Worm (Caenorhabditis elegans) whole organism, early embryonic: ENCODE measurements around the gene srx-41.

Experiments
- B0310.2 ChIP-seq: sonication (generic microtip); optimal IDR thresholded peaks from 2 replicates; lab custom pipeline; 2016; ENCODE audit warnings: mild to moderate bottlenecking, missing genetic modification characterization, missing compliant biosample characterization
- F13C5.2 ChIP-seq: sonication (generic microtip); optimal IDR thresholded peaks from 2 replicates; lab custom pipeline; 2017; ENCODE audit warnings: mild to moderate bottlenecking, missing genetic modification characterization, inconsistent platforms, missing compliant biosample characterization
- aly-1 ChIP-seq: sonication (generic microtip); optimal IDR thresholded peaks from 2 replicates; lab custom pipeline; 2016; ENCODE audit warnings: missing genetic modification characterization, missing compliant biosample characterization
- ama-1 ChIP-seq: fragments of 150-350 bp; optimal IDR thresholded peaks from 2 replicates; lab custom pipeline; 2014
- ceh-13 ChIP-seq: fragments of 200-800 bp; sonication (Bioruptor generic); optimal IDR thresholded peaks from 2 replicates; lab custom pipeline; 2018; ENCODE audit warnings: mild to moderate bottlenecking, missing genetic modification characterization, missing compliant biosample characterization
- ceh-36 ChIP-seq: sonication (generic microtip); optimal IDR thresholded peaks from 2 replicates; lab custom pipeline; 2016; ENCODE audit warnings: missing genetic modification characterization, inconsistent platforms, missing compliant biosample characterization
- ets-7 ChIP-seq: sonication (generic microtip); optimal IDR thresholded peaks from 2 replicates; lab custom pipeline; 2016; ENCODE audit warnings: missing genotype, missing genetic modification characterization, missing compliant biosample characterization
- flt-1 ChIP-seq: fragments of 200-800 bp; sonication (Bioruptor generic); IDR thresholded peaks from 2 replicates; pipeline ENCODE4 v1.3.6; 2022; ENCODE audit warnings: missing genetic modification characterization, missing compliant biosample characterization
- hmbx-1 ChIP-seq: sonication (generic microtip); optimal IDR thresholded peaks from 2 replicates; lab custom pipeline; 2016; ENCODE audit warnings: mild to moderate bottlenecking, missing genetic modification characterization, missing compliant biosample characterization
- hmg-4 ChIP-seq: fragments of 200-800 bp; sonication (Bioruptor generic); optimal IDR thresholded peaks from 2 replicates; lab custom pipeline; 2018; ENCODE audit warnings: mild to moderate bottlenecking, missing genetic modification characterization, missing compliant biosample characterization
- hnd-1 ChIP-seq: sonication (generic microtip); optimal IDR thresholded peaks from 2 replicates; lab custom pipeline; 2016; ENCODE audit warnings: missing genetic modification characterization, missing compliant biosample characterization
- pes-1 ChIP-seq: fragments of 200-800 bp; sonication (Bioruptor generic); IDR thresholded peaks from 2 replicates; pipeline ENCODE4 v1.3.6; 2022; ENCODE audit warnings: missing genetic modification reagents, missing genetic modification characterization, missing compliant biosample characterization
- scrt-1 ChIP-seq: fragments of 200-800 bp; sonication (Bioruptor generic); IDR thresholded peaks from 2 replicates; pipeline ENCODE4 v1.3.6; 2022; ENCODE audit warnings: missing genetic modification characterization, missing compliant biosample characterization
- sea-1 ChIP-seq: fragments of 200-800 bp; sonication (Bioruptor generic); conservative IDR thresholded peaks from 2 replicates; pipeline ENCODE4 v1.3.6; 2022; ENCODE audit warnings: missing genetic modification characterization, missing compliant biosample characterization
- tbx-11 ChIP-seq: fragments of 200-800 bp; sonication (Bioruptor generic); IDR thresholded peaks from 2 replicates; pipeline ENCODE4 v1.3.6; 2022; ENCODE audit warnings: missing genetic modification characterization, missing compliant biosample characterization
- tbx-37 ChIP-seq: fragments of 200-800 bp; sonication (Bioruptor generic); conservative IDR thresholded peaks from 2 replicates; pipeline ENCODE4 v1.3.6; 2022; ENCODE audit warnings: missing genetic modification reagents, missing genetic modification characterization, missing compliant biosample characterization
- tra-4 ChIP-seq: sonication (generic microtip); optimal IDR thresholded peaks from 2 replicates; lab custom pipeline; 2017; ENCODE audit warnings: missing genetic modification characterization, missing compliant biosample characterization

Gene srx-41

ce11 chrV:3637086-3637485 lies at the start of gene srx-41:
TSS of gene srx-41 (minus strand) at chrV:3637186.
- no peak for TF ChIP-seq ceh-13 (GFP tag; lab: Kevin White, UChicago)
- TF ChIP-seq tbx-11, result no peak
- TF ChIP-seq B0310.2, result no peak
- no peak for TF ChIP-seq aly-1 (tag; lab: Kevin White, UChicago)
- no peak for TF ChIP-seq ama-1 (lab: Kevin White, UChicago)
- no peak for TF ChIP-seq pes-1
- no peak for TF ChIP-seq tra-4 (tag; lab: Kevin White, UChicago)
- no peak for TF ChIP-seq ets-7 (tag; lab: Kevin White, UChicago)
- TF ChIP-seq hmg-4 (GFP tag; lab: Kevin White, UChicago), result no peak
- no peak for TF ChIP-seq flt-1
- TF ChIP-seq ceh-36 (tag; lab: Kevin White, UChicago), result no peak
- TF ChIP-seq sea-1 (GFP tag; lab: Robert Waterston, UW), result no peak
- TF ChIP-seq F13C5.2 (tag; lab: Kevin White, UChicago), result no peak
- TF ChIP-seq tbx-37, result no peak
- no peak for TF ChIP-seq hmbx-1

- TF ChIP-seq flt-1, result no peak
- no peak for TF ChIP-seq tra-4 (tag; lab: Kevin White, UChicago)
- TF ChIP-seq hnd-1 (tag; lab: Kevin White, UChicago), result no peak
- no peak for TF ChIP-seq F13C5.2 (tag; lab: Kevin White, UChicago)
Observed at ce11 chrV:3686292-3686691, 49.3 kb upstream of the srx-41 start.

- no peak for TF ChIP-seq ceh-13 (GFP tag; lab: Kevin White, UChicago)
- no peak for TF ChIP-seq ama-1 (lab: Kevin White, UChicago)
- TF ChIP-seq sea-1 (GFP tag; lab: Robert Waterston, UW), result no peak
- no peak for TF ChIP-seq flt-1
- TF ChIP-seq B0310.2, result no peak
- no peak for TF ChIP-seq pes-1
- TF ChIP-seq ceh-36 (tag; lab: Kevin White, UChicago), result no peak
- TF ChIP-seq hnd-1 (tag; lab: Kevin White, UChicago), result no peak
- no peak for TF ChIP-seq ets-7 (tag; lab: Kevin White, UChicago)
- TF ChIP-seq hmbx-1, result no peak
- TF ChIP-seq hmg-4 (GFP tag; lab: Kevin White, UChicago), result no peak
- TF ChIP-seq scrt-1 (GFP tag; lab: Robert Waterston, UW), result no peak
- TF ChIP-seq tbx-11, result no peak
- no peak for TF ChIP-seq tra-4 (tag; lab: Kevin White, UChicago)
- no peak for TF ChIP-seq tbx-37
- TF ChIP-seq aly-1 (tag; lab: Kevin White, UChicago), result no peak
- TF ChIP-seq F13C5.2 (tag; lab: Kevin White, UChicago), result no peak
Observed at ce11 chrV:3685790-3686208, 48.8 kb upstream of the srx-41 start, which contains the start of gene W08A12.2. TSS of gene W08A12.2 (minus strand) at chrV:3685892.

- no peak for TF ChIP-seq ets-7 (tag; lab: Kevin White, UChicago)
- TF ChIP-seq tbx-37, result no peak
- no peak for TF ChIP-seq ceh-13 (GFP tag; lab: Kevin White, UChicago)
- no peak for TF ChIP-seq tra-4 (tag; lab: Kevin White, UChicago)
- TF ChIP-seq ama-1 (lab: Kevin White, UChicago), result no peak
- TF ChIP-seq scrt-1 (GFP tag; lab: Robert Waterston, UW), result no peak
Observed at ce11 chrV:3682553-3682952, 45.6 kb upstream of the srx-41 start, which contains the start of gene W08A12.3. TSS of gene W08A12.3 (plus strand) at chrV:3682853.

- TF ChIP-seq hmbx-1, result no peak
- no peak for TF ChIP-seq sea-1 (GFP tag; lab: Robert Waterston, UW)
- no peak for TF ChIP-seq B0310.2
- no peak for TF ChIP-seq ama-1 (lab: Kevin White, UChicago)
- TF ChIP-seq flt-1, result no peak
- no peak for TF ChIP-seq aly-1 (tag; lab: Kevin White, UChicago)
- TF ChIP-seq hmg-4 (GFP tag; lab: Kevin White, UChicago), result no peak
- no peak for TF ChIP-seq hnd-1 (tag; lab: Kevin White, UChicago)
- no peak for TF ChIP-seq ets-7 (tag; lab: Kevin White, UChicago)
Observed at ce11 chrV:3678513-3678912, 41.5 kb upstream of the srx-41 start.

ce11 chrV:3677212-3677611 lies 40.2 kb upstream of the srx-41 start:
- TF ChIP-seq hmg-4 (GFP tag; lab: Kevin White, UChicago) (no peak), scrt-1 (GFP tag; lab: Robert Waterston, UW) (no peak), tra-4 (tag; lab: Kevin White, UChicago) (no peak), ceh-13 (GFP tag; lab: Kevin White, UChicago) (no peak), ama-1 (lab: Kevin White, UChicago) (no peak), flt-1 (no peak), hmbx-1 (no peak), aly-1 (tag; lab: Kevin White, UChicago) (no peak), ets-7 (tag; lab: Kevin White, UChicago) (no peak), hnd-1 (tag; lab: Kevin White, UChicago) (no peak), sea-1 (GFP tag; lab: Robert Waterston, UW) (no peak), F13C5.2 (tag; lab: Kevin White, UChicago) (no peak), pes-1 (no peak), B0310.2 (no peak)

- TF ChIP-seq tbx-37 (no peak), hmg-4 (GFP tag; lab: Kevin White, UChicago) (no peak), ets-7 (tag; lab: Kevin White, UChicago) (no peak), sea-1 (GFP tag; lab: Robert Waterston, UW) (no peak), ceh-13 (GFP tag; lab: Kevin White, UChicago) (no peak), tbx-11 (no peak), flt-1 (no peak), scrt-1 (GFP tag; lab: Robert Waterston, UW) (no peak), hnd-1 (tag; lab: Kevin White, UChicago) (no peak), pes-1 (no peak), tra-4 (tag; lab: Kevin White, UChicago) (no peak), aly-1 (tag; lab: Kevin White, UChicago) (no peak), B0310.2 (no peak), ceh-36 (tag; lab: Kevin White, UChicago) (no peak), ama-1 (lab: Kevin White, UChicago) (no peak)
Observed at ce11 chrV:3673080-3673479, 36.1 kb upstream of the srx-41 start, which contains the start of gene pals-33. TSS of gene pals-33 (plus strand) at chrV:3673380.
